Worm (Caenorhabditis elegans): ENCODE measurements around the gene nlp-59.

DNA sequence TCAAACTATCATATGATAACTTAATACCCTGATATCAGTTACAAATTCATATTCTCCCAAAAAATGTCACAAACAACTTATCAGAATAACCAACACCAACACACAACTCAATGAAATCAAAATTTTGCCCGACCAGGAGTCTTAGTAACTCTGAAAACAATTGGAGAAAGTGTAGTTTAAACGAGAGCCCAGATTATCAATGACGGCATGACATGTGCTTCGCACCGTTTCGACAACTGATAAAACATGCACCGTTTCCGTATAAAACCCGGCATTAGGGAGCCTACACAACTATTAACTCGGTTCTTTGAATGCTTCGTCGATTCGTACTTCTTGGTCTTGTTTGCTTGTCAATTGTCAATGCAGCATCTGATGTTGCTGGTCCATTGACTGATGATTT is 22.4 kb downstream of the nlp-59 start, which contains the start of gene fil-1:
- TF ChIP-seq dao-5 (tag; optimal IDR thresholded peaks at IDR 0.05) (no peak), him-1 (tag; optimal IDR thresholded peaks at IDR 0.05) (no peak)
